Worm (Caenorhabditis elegans): ENCODE data around the gene unc-9.
A peak's percentile ranks its signal among the peaks of the same experiment; 100 is the strongest.

Gene unc-9

DNA sequence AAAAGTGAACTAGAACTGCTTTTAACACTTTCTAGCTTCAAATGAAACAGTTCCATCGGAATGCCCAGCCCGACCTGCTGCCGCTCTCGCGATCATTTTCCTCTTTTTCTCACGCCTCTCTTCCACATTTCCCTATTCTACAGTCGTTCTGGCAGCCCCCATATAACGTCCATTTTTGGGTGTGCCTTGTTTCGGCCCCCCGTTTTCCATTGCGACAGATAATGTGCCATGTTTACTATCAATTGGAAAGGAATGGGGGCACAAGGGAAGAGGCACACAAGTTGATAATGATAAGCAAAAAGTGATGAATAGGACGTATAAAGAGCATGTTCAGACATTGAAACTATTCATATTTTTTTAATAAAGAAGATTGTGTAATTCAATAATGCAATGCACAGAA is 42.6 kb upstream of the unc-9 start (continued):
- TF ChIP-seq elt-3 (tag; optimal IDR thresholded peaks at IDR 0.05), result no peak
- TF ChIP-seq snpc-4 (tag; optimal IDR thresholded peaks at IDR 0.05), result no peak
- no peak for TF ChIP-seq lin-39 (tag; optimal IDR thresholded peaks at IDR 0.05)

ce11 chrX:13159890-13160289 is 41.7 kb upstream of the unc-9 start:
- TF ChIP-seq tbx-2 (tag; optimal IDR thresholded peaks at IDR 0.05), result no peak
- TF ChIP-seq nhr-25 (tag; optimal IDR thresholded peaks at IDR 0.05), result peak; percentile 8
- no peak for TF ChIP-seq daf-12 (tag; optimal IDR thresholded peaks at IDR 0.05)
- TF ChIP-seq nhr-237 (tag; optimal IDR thresholded peaks at IDR 0.05), result no peak
- TF ChIP-seq unc-39 (tag; optimal IDR thresholded peaks at IDR 0.05), result no peak
- TF ChIP-seq lsy-12 (tag; optimal IDR thresholded peaks at IDR 0.05), result no peak
- TF ChIP-seq elt-2 (tag; optimal IDR thresholded peaks at IDR 0.05), result peak; percentile 5
- no peak for TF ChIP-seq nhr-23 (tag; optimal IDR thresholded peaks at IDR 0.05)
- no peak for TF ChIP-seq ceh-82 (tag; optimal IDR thresholded peaks at IDR 0.05)
- TF ChIP-seq ceh-16 (tag; optimal IDR thresholded peaks at IDR 0.05), result no peak
- no peak for TF ChIP-seq nhr-76 (tag; optimal IDR thresholded peaks at IDR 0.05)

DNA sequence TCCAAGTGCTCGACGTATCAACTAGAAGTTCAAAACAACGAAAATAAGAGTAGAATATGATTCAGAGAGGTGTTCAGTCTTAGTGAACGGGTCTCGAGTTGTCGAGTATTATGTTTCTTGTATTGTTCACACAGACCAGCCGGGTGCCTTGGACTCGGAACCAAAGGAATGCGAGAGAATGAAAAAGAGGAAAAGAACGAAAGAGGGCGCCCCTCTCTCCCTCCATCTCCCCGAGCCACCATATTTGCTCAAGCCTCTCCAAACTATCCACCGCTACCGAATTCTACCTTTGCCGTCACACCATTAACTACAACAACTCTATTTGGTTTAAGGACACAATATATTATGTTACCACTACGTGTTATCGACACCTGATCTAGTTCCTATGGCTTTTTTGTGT is 39.8 kb upstream of the unc-9 start:
- TF ChIP-seq pha-4 (tag; optimal IDR thresholded peaks at IDR 0.05) (peak; percentile 65), ztf-11 (tag; optimal IDR thresholded peaks at IDR 0.05) (no peak)

DNA sequence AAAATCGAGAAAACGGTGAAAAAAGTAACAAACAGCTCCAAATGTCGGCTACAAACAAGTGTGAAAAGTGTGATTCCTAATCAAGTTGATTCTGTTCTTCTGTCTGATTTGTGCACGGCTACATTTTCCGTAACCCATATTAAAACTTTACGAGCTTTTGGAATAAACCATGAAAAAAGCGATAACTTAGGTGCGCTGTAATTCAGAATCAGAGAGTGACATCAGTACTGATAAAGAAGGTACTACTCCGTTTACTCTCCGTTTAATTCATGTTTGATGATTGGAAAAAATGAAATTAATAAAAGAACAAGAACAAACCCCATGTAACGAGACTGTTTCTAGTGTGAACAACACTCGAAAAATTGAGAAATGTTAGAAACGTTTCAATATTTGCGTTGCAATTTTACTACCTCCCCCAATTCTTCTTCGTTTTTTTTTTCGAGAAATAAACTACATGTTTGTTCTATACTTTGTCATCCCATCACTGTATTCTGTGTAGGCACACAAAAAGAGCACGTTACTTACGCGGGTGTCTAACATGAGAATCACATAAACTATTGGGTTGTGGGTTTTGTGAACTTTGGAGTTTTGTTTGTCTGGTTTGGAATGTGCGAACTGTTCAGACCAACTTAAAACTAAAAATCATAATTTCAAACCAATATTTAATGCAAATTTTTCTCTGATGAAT is 39.1 kb upstream of the unc-9 start:
- TF ChIP-seq mdl-1 (tag; optimal IDR thresholded peaks at IDR 0.05), result no peak
- TF ChIP-seq nhr-67 (tag; optimal IDR thresholded peaks at IDR 0.05), result no peak
- TF ChIP-seq ZK546.5 (tag; optimal IDR thresholded peaks at IDR 0.05), result no peak
- peak; percentile 75 for TF ChIP-seq elt-2 (tag; optimal IDR thresholded peaks at IDR 0.05)
- peak; percentile 29 for TF ChIP-seq pqm-1 (tag; optimal IDR thresholded peaks at IDR 0.05)
- peak; percentile 58 for TF ChIP-seq pha-4 (tag; optimal IDR thresholded peaks at IDR 0.05)

DNA sequence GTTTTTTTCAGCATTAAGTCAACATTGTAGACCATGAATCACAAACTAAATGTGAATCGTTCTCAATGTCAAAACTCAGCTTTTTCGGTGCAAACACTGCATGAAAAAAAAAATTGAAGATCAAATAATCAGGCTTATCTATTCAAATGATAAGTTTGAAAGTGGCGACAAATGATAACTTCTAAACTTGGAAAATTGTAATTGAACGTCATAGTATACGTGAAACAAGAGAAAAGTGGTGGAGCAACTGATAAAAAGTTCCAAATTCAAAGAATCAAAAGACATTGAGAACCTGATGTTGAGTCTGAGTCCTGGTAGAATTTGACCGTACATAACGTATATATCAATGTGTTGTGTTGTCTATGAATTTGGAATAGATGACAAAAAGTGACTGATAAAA is 38.4 kb upstream of the unc-9 start:
- TF ChIP-seq tbx-2 (tag; optimal IDR thresholded peaks at IDR 0.05) (no peak), pqm-1 (tag; optimal IDR thresholded peaks at IDR 0.05) (peak; percentile 51), nhr-12 (tag; optimal IDR thresholded peaks at IDR 0.05) (no peak), skn-1 (tag; optimal IDR thresholded peaks at IDR 0.05) (no peak), eor-1 (tag; optimal IDR thresholded peaks at IDR 0.05) (no peak), unc-39 (tag; optimal IDR thresholded peaks at IDR 0.05) (no peak), unc-62 (GFP tag; optimal IDR thresholded peaks at IDR 0.05) (no peak), ztf-4 (tag; optimal IDR thresholded peaks at IDR 0.05) (no peak), elt-2 (tag; optimal IDR thresholded peaks at IDR 0.05) (peak; percentile 90)

DNA sequence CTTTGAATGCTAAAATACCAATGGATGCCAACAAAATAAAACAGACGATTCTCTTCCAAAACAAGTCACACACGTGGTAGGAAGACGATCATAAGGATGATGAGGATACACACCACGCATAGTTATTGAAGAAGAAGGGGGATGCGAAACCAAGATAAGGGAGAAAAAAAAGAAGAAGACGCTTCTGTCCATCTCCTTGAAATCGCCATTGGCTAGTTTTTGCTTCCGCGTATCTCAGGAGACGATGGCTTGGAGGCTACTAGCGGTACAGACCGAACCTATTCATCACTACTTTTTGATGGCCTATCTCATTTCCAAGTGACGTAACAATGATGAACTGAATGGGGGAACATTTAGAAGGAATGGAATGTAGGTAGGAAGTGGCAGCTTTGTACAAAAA is 37.3 kb upstream of the unc-9 start:
- TF ChIP-seq jun-1 (tag; optimal IDR thresholded peaks at IDR 0.05) (no peak), lin-15B (tag; optimal IDR thresholded peaks at IDR 0.05) (no peak), elt-1 (tag; optimal IDR thresholded peaks at IDR 0.05) (peak; percentile 71), lsy-12 (tag; optimal IDR thresholded peaks at IDR 0.05) (peak; percentile 48), ama-1 (optimal IDR thresholded peaks at IDR 0.05) (no peak), nhr-11 (tag; optimal IDR thresholded peaks at IDR 0.05) (no peak), elt-2 (tag; optimal IDR thresholded peaks at IDR 0.05) (no peak), lin-39 (tag; optimal IDR thresholded peaks at IDR 0.05) (no peak), unc-39 (tag; optimal IDR thresholded peaks at IDR 0.05) (no peak), unc-62 (GFP tag; optimal IDR thresholded peaks at IDR 0.05) (no peak), pqm-1 (tag; optimal IDR thresholded peaks at IDR 0.05) (no peak), mml-1 (tag; optimal IDR thresholded peaks at IDR 0.05) (no peak), nhr-23 (tag; optimal IDR thresholded peaks at IDR 0.05) (peak; percentile 53), R02D3.7 (tag; optimal IDR thresholded peaks at IDR 0.05) (no peak), pha-4 (tag; optimal IDR thresholded peaks at IDR 0.05) (no peak), fkh-2 (tag; optimal IDR thresholded peaks at IDR 0.05) (no peak), nfya-1 (tag; optimal IDR thresholded peaks at IDR 0.05; ENCODE audit: insufficient read depth) (peak; percentile 7), ztf-11 (tag; optimal IDR thresholded peaks at IDR 0.05) (no peak), nhr-76 (tag; optimal IDR thresholded peaks at IDR 0.05) (no peak), mdl-1 (tag; optimal IDR thresholded peaks at IDR 0.05) (no peak), daf-12 (tag; optimal IDR thresholded peaks at IDR 0.05) (no peak), nhr-43 (tag; optimal IDR thresholded peaks at IDR 0.05; ENCODE audit: poor library complexity, severe bottlenecking) (peak; percentile 48), skn-1 (tag; optimal IDR thresholded peaks at IDR 0.05) (no peak), fkh-10 (GFP tag; optimal IDR thresholded peaks at IDR 0.05) (no peak), tbx-2 (tag; optimal IDR thresholded peaks at IDR 0.05) (no peak), ceh-16 (tag; optimal IDR thresholded peaks at IDR 0.05) (no peak), nhr-77 (tag; optimal IDR thresholded peaks at IDR 0.05) (no peak), nhr-12 (tag; optimal IDR thresholded peaks at IDR 0.05) (no peak), zag-1 (tag; optimal IDR thresholded peaks at IDR 0.05) (no peak), sea-2 (GFP tag; optimal IDR thresholded peaks at IDR 0.05) (no peak), fos-1 (tag; optimal IDR thresholded peaks at IDR 0.05) (no peak), egl-5 (tag; optimal IDR thresholded peaks at IDR 0.05) (no peak)
